Worm (Caenorhabditis elegans): ENCODE measurements around the gene F45D11.5.
"Not testable (repeated sequence)": the region's sequence is repeated elsewhere in the genome, so short reads cannot be mapped to it uniquely, and the experiment has no call there.

DNA sequence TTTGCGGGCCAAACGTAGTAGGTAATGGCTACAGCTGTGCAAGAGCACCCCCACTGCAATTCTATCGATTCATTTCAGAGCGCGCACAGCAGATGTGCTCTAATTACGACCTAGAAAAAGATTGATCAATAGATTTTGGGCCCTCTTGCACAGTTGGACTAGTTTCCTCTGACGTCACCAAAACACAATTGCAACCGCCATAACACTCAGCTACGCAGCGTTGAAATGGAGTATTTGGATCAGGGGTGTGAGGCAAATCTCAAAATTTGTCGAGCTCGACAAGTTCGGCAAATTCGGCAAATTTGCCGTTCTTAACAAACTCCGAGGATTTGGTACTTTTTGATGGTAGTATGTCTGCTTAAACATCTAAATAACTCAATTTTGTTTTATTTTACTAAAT lies 34.5 kb upstream of the F45D11.5 start, which contains the start of gene fbxc-18:
- TF ChIP-seq ama-1 (optimal IDR thresholded peaks at IDR 0.05); hmbx-1 (tag; optimal IDR thresholded peaks at IDR 0.05); tbx-11 (GFP tag; IDR thresholded peaks at IDR 0.05); hnd-1 (tag; optimal IDR thresholded peaks at IDR 0.05); flt-1 (GFP tag; IDR thresholded peaks at IDR 0.05); ceh-36 (tag; optimal IDR thresholded peaks at IDR 0.05); pes-1 (GFP tag; IDR thresholded peaks at IDR 0.05); aly-1 (tag; optimal IDR thresholded peaks at IDR 0.05); F13C5.2 (tag; optimal IDR thresholded peaks at IDR 0.05); ets-7 (tag; optimal IDR thresholded peaks at IDR 0.05); ceh-13 (GFP tag; optimal IDR thresholded peaks at IDR 0.05); tra-4 (tag; optimal IDR thresholded peaks at IDR 0.05): not testable (repeated sequence)
